Worm (Caenorhabditis elegans): ENCODE measurements around the gene aipl-1.

The aipl-1 gene

DNA sequence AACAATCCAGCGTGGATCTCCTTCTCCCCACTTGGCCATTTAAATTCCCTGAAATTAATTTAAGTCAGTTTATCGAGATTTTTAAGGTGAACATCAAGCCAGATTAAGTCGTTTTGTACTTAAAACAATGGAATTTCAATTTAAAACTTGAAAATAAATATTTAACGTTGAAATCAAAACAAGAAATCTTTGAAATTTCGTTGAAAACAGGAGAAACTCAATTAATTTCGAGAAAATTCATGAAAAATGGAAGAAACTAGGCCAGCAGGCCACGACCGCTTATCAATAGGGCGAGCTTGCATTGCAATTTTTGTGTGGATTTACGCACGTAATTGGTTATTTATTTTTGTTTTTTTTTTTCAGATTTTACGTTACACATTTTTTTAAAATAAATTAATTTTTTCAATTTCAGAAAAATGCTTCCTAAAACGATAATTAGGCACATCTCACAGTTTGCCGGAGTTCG, 51.2 kb downstream of the aipl-1 start, which contains the start of the genes ahsa-1 and C01G10.7 (continued):
- peak; percentile 72; the same call in 1 of the 2 replicates for TF ChIP-seq ceh-44 (GFP tag; IDR thresholded peaks at IDR 0.05)
- TF ChIP-seq ceh-82 (tag; optimal IDR thresholded peaks at IDR 0.05) = no peak
- TF ChIP-seq skn-1 (tag; optimal IDR thresholded peaks at IDR 0.05) = no peak
- peak; percentile 67; the same call in 1 of the 2 replicates for TF ChIP-seq ceh-20 (GFP tag; IDR thresholded peaks at IDR 0.05)
- TF ChIP-seq zfp-3 (GFP tag; conservative IDR thresholded peaks at IDR 0.05) = 0 out of 2 replicates have a peak, but pooled peaks have one; percentile 32
- peak; percentile 54; the same call in 1 of the 2 replicates for TF ChIP-seq pha-4 (GFP tag; IDR thresholded peaks at IDR 0.05)
- peak; percentile 97 for TF ChIP-seq pha-4 (tag; optimal IDR thresholded peaks at IDR 0.05)
- peak; percentile 91 for TF ChIP-seq lin-15B (tag; optimal IDR thresholded peaks at IDR 0.05)
- peak; percentile 87 for TF ChIP-seq rbr-2 (tag; optimal IDR thresholded peaks at IDR 0.05)
- no peak for TF ChIP-seq zfp-2 (tag; optimal IDR thresholded peaks at IDR 0.05)
- 0 out of 2 replicates have a peak, but pooled peaks have one; percentile 12 for TF ChIP-seq tag-97 (GFP tag; IDR thresholded peaks at IDR 0.05)
- peak; percentile 8 for TF ChIP-seq nhr-10 (tag; optimal IDR thresholded peaks at IDR 0.05)
- TF ChIP-seq daf-8 (GFP tag; IDR thresholded peaks at IDR 0.05) = no peak
- peak; percentile 80 for TF ChIP-seq fkh-10 (GFP tag; optimal IDR thresholded peaks at IDR 0.05)
- TF ChIP-seq nhr-48 (tag; optimal IDR thresholded peaks at IDR 0.05) = no peak
- no peak for TF ChIP-seq ceh-28 (tag; optimal IDR thresholded peaks at IDR 0.05)
- TF ChIP-seq gei-8 (GFP tag; optimal IDR thresholded peaks at IDR 0.05) = no peak
- no peak for TF ChIP-seq nhr-76 (tag; optimal IDR thresholded peaks at IDR 0.05)
- TF ChIP-seq unc-130 (GFP tag; optimal IDR thresholded peaks at IDR 0.05) = peak; percentile 98
- peak; percentile 87 for TF ChIP-seq T20F7.1 (GFP tag; optimal IDR thresholded peaks at IDR 0.05)
- no peak for TF ChIP-seq Y75B8A.6 (GFP tag; IDR thresholded peaks at IDR 0.05)
- no peak for TF ChIP-seq ctbp-1 (GFP tag; IDR thresholded peaks at IDR 0.05)
- TF ChIP-seq F49E8.2 (tag; optimal IDR thresholded peaks at IDR 0.05; ENCODE audit: borderline replicate concordance) = peak; percentile 56
- TF ChIP-seq lin-29 (GFP tag; IDR thresholded peaks at IDR 0.05) = no peak
- TF ChIP-seq nhr-6 (tag; optimal IDR thresholded peaks at IDR 0.05) = peak; percentile 99
- TF ChIP-seq nhr-25 (tag; optimal IDR thresholded peaks at IDR 0.05; ENCODE audit: borderline replicate concordance, insufficient read depth) = no peak
- TF ChIP-seq nhr-102 (tag; optimal IDR thresholded peaks at IDR 0.05) = no peak
- peak; percentile 98 for TF ChIP-seq aha-1 (tag)
- TF ChIP-seq madf-5 (GFP tag; IDR thresholded peaks at IDR 0.05) = peak; percentile 45 to 64; a peak in 2 of 4 replicates
- TF ChIP-seq egl-27 (tag; optimal IDR thresholded peaks at IDR 0.05) = no peak
- TF ChIP-seq hif-1 (tag; optimal IDR thresholded peaks at IDR 0.05) = peak; percentile 60 to 98
- no peak for TF ChIP-seq php-3 (GFP tag; IDR thresholded peaks at IDR 0.05)
- peak; percentile 84 for TF ChIP-seq dpl-1 (GFP tag; optimal IDR thresholded peaks at IDR 0.05)
- no peak for TF ChIP-seq dve-1 (tag; optimal IDR thresholded peaks at IDR 0.05; ENCODE audit: insufficient read depth)
- TF ChIP-seq mes-2 (tag; optimal IDR thresholded peaks at IDR 0.05; ENCODE audit: poor library complexity, severe bottlenecking) = peak; percentile 99
- peak; percentile 88 for TF ChIP-seq nhr-77 (tag; optimal IDR thresholded peaks at IDR 0.05)
- no peak for TF ChIP-seq ztf-11 (tag; optimal IDR thresholded peaks at IDR 0.05)
- TF ChIP-seq dmd-6 (GFP tag; IDR thresholded peaks at IDR 0.05) = peak; percentile 86
- no peak for TF ChIP-seq mxl-2 (GFP tag; conservative IDR thresholded peaks at IDR 0.05)
- no peak for TF ChIP-seq fos-1 (tag; optimal IDR thresholded peaks at IDR 0.05)
- TF ChIP-seq lsy-2 (tag; optimal IDR thresholded peaks at IDR 0.05) = peak; percentile 64 to 94
- peak; percentile 40 for TF ChIP-seq ztf-7 (tag; optimal IDR thresholded peaks at IDR 0.05)
- peak; percentile 66 for TF ChIP-seq nhr-11 (tag; optimal IDR thresholded peaks at IDR 0.05)
- no peak for TF ChIP-seq egl-43 (GFP tag; IDR thresholded peaks at IDR 0.05)
- TF ChIP-seq unc-39 (tag; optimal IDR thresholded peaks at IDR 0.05) = no peak
- TF ChIP-seq dmd-8 (GFP tag; IDR thresholded peaks at IDR 0.05) = no peak
- TF ChIP-seq zag-1 (tag; optimal IDR thresholded peaks at IDR 0.05) = no peak
- no peak for TF ChIP-seq mep-1 (tag; optimal IDR thresholded peaks at IDR 0.05)
- no peak for TF ChIP-seq lin-1 (GFP tag; IDR thresholded peaks at IDR 0.05)
- no peak for TF ChIP-seq ama-1 (optimal IDR thresholded peaks at IDR 0.05)
- TF ChIP-seq ces-1 (GFP tag; optimal IDR thresholded peaks at IDR 0.05) = peak; percentile 60
- TF ChIP-seq saeg-2 (GFP tag; IDR thresholded peaks at IDR 0.05) = no peak

All from whole organism, L4 larva.